Fruit fly (Drosophila melanogaster): ENCODE results near the gene GCC185.
A peak's percentile ranks its signal among the peaks of the same experiment; 100 is the strongest.

GCC185 gene

DNA sequence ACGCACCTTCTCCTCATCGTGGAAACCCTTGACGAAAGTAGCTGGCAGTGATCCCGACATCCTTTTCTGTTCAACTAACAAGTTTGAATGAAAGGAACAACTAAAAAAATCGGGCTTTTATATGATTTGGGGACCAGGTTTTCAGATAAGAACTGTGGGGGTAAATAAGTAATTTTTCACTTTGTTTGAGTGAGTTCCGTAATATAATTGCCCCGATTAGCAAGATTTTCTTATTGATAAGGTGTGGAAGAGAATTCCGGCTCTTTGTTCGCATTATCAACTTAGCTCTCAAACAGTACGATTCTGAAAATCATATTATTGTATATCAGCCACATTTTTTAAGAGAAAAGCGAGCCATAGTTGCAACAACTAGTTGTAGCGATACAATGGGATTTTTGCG, 28.6 kb upstream of the GCC185 start, which contains the start of gene CG12224:
Gene CG12224 (minus strand): TSS at position 101 of the 400 bp plus-strand sequence.
- no peak for TF ChIP-seq CG17801 (GFP tag; optimal IDR thresholded peaks at IDR 0.05; ENCODE audit: partially characterized antibody)

dm6 chr3R:11982547-11982946, 28.0 kb upstream of the GCC185 start:
- TF ChIP-seq CG17801 (GFP tag; optimal IDR thresholded peaks at IDR 0.05; ENCODE audit: partially characterized antibody), result no peak

DNA sequence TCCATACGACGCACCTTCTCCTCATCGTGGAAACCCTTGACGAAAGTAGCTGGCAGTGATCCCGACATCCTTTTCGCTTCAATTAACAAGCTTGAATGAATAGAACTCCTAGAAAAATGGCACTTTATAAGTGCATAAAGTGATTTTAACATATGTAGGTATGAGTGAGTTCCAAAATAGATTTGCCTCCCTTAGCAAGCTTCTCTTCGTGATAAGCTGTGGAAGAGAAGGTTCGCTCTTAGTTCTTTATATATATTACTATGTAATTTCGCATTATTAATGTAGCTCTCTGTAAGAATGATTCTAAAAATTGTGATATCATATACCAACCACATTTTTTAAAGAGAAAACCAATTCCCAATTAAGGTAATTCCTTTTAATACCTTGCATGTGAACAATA, 26.1 kb upstream of the GCC185 start, which contains the start of gene CG3397:
Gene CG3397 (minus strand): TSS at position 101 of the 400 bp plus-strand sequence.
- no peak for TF ChIP-seq CG17801 (GFP tag; optimal IDR thresholded peaks at IDR 0.05; ENCODE audit: partially characterized antibody)

- no peak for TF ChIP-seq CG17801 (GFP tag; optimal IDR thresholded peaks at IDR 0.05; ENCODE audit: partially characterized antibody)
Observed at dm6 chr3R:11984862-11985261, 25.7 kb upstream of the GCC185 start.

DNA sequence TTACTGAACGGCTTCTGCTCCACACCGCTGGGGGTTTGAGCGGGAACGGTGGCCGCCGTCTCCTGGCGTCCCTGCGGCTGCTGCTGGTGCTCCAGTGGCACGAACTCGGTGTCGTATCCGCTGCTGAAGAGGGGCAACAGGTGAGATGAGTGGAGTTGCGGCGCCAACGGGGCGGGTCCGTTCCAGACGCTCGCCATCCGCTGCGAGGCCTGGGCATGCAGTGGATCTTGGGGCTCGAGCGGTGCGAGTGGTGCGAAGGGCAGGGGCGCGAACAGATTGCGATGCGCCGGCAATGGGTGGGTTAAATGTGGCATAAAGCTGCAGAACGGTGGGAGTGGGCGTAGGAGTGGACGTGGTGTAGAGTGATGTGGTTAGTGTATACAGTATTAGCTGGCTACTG, 21.4 kb upstream of the GCC185 start:
- no peak for TF ChIP-seq CG17801 (GFP tag; optimal IDR thresholded peaks at IDR 0.05; ENCODE audit: partially characterized antibody)

DNA sequence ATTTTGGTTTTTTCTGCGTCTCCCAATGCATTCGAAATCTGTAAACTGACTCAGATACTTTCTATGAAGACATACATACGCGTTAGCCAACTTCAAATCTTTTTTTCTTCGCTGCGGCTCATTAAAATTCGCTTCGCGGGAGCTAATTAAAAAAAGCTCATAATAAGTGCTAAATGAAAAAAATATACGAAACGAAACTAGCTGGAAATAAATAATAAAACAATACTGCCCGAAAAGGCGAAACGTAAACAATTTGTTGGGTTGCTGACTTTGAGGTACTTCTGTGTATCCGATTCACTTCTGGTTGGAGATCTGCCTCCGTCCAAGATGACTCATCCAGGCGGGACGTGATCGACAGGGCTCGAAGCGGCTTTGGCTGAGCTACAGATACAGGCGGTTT, 20.6 kb upstream of the GCC185 start:
- TF ChIP-seq CG17801 (GFP tag; optimal IDR thresholded peaks at IDR 0.05; ENCODE audit: partially characterized antibody), result no peak

DNA sequence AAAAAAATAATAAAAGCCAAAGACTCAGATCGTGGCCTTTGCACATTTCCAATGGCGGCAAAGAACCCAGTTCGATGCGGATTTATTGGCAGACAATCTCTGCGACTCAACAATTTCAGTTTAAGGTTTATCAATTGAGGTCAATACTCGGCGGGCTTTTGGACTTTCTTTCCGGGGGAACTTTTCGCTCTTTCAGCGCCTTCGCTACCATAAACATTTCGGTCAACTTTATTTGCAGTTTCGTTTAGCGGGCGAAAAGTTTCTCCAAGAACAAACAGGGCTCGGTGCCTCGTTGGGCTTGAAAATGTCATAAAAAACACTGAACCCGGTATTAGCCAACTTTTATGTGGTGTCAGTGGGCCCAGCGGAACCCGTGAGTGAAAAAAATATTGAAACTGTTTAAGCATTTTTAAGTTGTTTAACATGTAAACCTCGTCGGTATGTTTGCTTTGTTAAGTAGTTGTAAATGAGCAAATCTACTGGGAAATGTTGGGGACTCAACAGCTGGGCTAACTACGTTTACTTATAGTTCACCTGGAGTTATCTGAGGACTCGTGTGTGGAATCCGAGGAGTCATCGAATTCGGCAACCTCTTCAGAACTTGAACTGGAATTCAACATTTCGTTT, 18.9 kb upstream of the GCC185 start:
- TF ChIP-seq CG17801 (GFP tag; optimal IDR thresholded peaks at IDR 0.05; ENCODE audit: partially characterized antibody), result no peak

DNA sequence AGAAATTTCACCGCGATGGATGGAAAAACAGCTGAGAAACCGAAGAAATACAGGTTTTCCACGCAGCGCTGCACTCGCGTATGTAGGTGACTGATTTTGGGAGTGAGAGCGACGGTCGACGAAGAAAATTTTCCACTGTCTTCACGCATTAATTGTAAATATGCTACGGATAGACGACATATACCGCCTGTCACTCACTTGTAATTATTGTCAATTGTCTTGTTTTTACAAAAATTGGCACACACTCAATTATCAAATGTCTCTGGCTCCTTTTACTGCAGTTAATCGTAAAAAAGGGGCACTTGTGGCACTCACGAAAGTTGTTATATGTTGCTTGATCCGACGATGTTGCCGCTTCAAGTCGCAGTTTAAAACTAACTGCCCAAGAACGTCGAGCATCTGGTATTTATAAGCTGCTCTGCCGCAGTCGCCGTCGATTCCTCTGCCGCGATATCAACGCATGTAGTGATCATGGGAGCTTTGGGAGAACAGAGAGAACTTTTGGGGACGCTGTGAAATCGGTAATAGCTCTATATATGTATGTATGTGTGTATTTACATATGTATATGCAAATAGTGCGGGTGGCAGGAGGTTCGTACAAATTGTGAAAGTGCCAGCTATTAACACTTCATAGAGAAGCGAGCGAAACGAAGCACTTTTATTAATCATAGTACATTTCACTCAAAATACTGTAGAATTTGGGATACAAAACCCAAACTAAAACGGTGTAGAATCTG, 17.5 kb upstream of the GCC185 start, which contains the start of gene mfas:
Gene mfas (minus strand): TSS at position 382 of the 737 bp plus-strand sequence.
- no peak for TF ChIP-seq CG17801 (GFP tag; optimal IDR thresholded peaks at IDR 0.05; ENCODE audit: partially characterized antibody)

dm6 chr3R:11998130-11998529, 12.4 kb upstream of the GCC185 start:
- no peak for TF ChIP-seq CG17801 (GFP tag; optimal IDR thresholded peaks at IDR 0.05; ENCODE audit: partially characterized antibody)

dm6 chr3R:11999074-11999473, 11.5 kb upstream of the GCC185 start, which contains the start of gene Ect3:
Gene Ect3, plus strand, starts transcription at chr3R:11999278.
- TF ChIP-seq CG17801 (GFP tag; optimal IDR thresholded peaks at IDR 0.05; ENCODE audit: partially characterized antibody), result peak; percentile 1

DNA sequence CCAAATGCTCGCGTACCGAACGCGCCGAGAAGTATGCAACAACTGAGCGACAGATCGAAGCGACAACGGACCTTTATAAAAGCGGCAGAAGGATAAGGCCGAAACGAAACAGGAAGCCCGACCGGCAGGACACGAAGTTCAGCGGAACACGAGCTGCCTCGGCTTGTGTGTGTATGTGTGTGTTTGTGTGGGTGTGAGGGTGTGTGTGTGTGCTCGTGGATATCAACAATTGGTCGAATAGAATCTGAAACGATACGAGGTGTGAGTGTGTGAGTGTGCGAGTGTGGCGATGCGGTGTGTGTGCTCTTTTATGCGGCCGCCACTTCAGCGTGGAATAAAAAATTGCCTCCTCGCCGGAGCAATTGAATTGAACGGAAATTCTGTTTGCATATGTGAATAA, 5.2 kb upstream of the GCC185 start, which contains the start of gene Tk:
Gene Tk (minus strand): TSS at position 57 of the 400 bp plus-strand sequence.
- TF ChIP-seq CG17801 (GFP tag; optimal IDR thresholded peaks at IDR 0.05; ENCODE audit: partially characterized antibody), result no peak

DNA sequence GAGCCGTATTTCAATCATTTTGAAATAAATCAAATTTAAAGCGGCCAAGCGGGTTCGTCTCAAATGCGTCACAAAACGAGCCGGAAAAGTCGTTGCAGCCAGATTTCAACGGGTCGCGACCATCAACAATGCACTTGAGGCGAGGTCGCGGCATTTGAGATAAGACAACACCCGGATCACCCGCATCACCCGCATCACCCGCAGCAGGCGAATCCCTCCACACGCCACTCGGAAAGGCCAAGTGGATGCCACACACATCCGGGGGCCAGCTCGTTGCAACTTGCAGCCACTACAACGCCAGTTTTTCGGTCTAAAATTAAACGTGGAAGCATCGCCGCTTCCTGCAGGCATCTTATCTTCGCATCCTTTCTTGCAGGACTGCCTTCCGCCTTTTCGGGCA, 4.2 kb upstream of the GCC185 start:
- no peak for TF ChIP-seq CG17801 (GFP tag; optimal IDR thresholded peaks at IDR 0.05; ENCODE audit: partially characterized antibody)

- TF ChIP-seq CG17801 (GFP tag; optimal IDR thresholded peaks at IDR 0.05; ENCODE audit: partially characterized antibody), result peak; percentile 53
Observed at dm6 chr3R:12016828-12017280, 6.3 kb downstream of the GCC185 start, which contains the start of the genes DCAF12 and Spt3. Gene DCAF12, minus strand, starts transcription at chr3R:12017031. Gene Spt3, plus strand, starts transcription at chr3R:12017156.

dm6 chr3R:12020987-12021386, 10.4 kb downstream of the GCC185 start:
- TF ChIP-seq CG17801 (GFP tag; optimal IDR thresholded peaks at IDR 0.05; ENCODE audit: partially characterized antibody), result no peak

DNA sequence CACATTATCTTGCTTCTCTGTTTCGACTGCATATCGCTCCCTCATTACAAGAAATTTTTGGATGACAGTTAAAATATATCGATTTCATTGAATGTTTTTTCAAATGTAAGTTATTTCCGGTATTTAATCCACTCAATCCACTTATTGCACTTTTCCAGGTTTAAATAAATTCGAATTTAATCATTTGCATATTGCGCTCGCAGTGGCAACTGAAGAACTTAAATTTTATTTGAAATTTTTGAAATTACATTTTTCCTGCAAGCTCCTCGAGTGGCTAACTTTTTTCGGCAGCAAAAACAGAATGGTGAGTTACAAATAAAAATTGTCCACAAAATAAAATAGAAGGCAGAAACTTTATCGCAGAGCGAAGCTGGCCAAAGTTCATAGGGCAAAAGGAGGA, 21.1 kb downstream of the GCC185 start, which contains the start of the genes CG31358, CG42504 and CG42505:
Gene CG31358 (minus strand): TSS at position 101 of the 400 bp plus-strand sequence.
Gene CG42504 (minus strand): TSS at position 101 of the 400 bp plus-strand sequence.
Gene CG42505 (minus strand): TSS at position 101 of the 400 bp plus-strand sequence.
- TF ChIP-seq CG17801 (GFP tag; optimal IDR thresholded peaks at IDR 0.05; ENCODE audit: partially characterized antibody), result no peak

- TF ChIP-seq CG17801 (GFP tag; optimal IDR thresholded peaks at IDR 0.05; ENCODE audit: partially characterized antibody), result no peak
Observed at dm6 chr3R:12032842-12033241, 22.3 kb downstream of the GCC185 start, which contains the start of gene ssp5. Gene ssp5, plus strand, starts transcription at chr3R:12033142.

Data from ovary, adult (tissue).